Worm (Caenorhabditis elegans) whole organism, late embryonic: ENCODE results near the gene skat-1.
A peak's percentile ranks its signal among the peaks of the same experiment; 100 is the strongest.

ENCODE experiments used
- C08G9.2 ChIP-seq: sonication (generic microtip); optimal IDR thresholded peaks from 2 replicates; lab custom pipeline; 2016; ENCODE audit warnings: mild to moderate bottlenecking, missing genetic modification characterization, moderate library complexity, missing compliant biosample characterization
- K09A11.1 ChIP-seq: sonication (generic microtip); optimal IDR thresholded peaks from 2 replicates; lab custom pipeline; 2017; ENCODE audit warnings: antibody characterized with exemption, mild to moderate bottlenecking, missing genetic modification characterization, missing compliant biosample characterization; ENCODE audit not compliant: insufficient read depth
- Y22D7AL.16 ChIP-seq: sonication (generic microtip); optimal IDR thresholded peaks from 2 replicates; lab custom pipeline; 2016; ENCODE audit warnings: missing genetic modification characterization, missing compliant biosample characterization
- ama-1 ChIP-seq: fragments of 150-350 bp; optimal IDR thresholded peaks from 2 replicates; lab custom pipeline; 2014
- ceh-14 ChIP-seq: sonication (generic microtip); optimal IDR thresholded peaks from 2 replicates; lab custom pipeline; 2016; ENCODE audit warnings: missing genotype, missing genetic modification characterization, missing compliant biosample characterization
- ceh-18 ChIP-seq: sonication (generic microtip); optimal IDR thresholded peaks from 2 replicates; lab custom pipeline; 2016; ENCODE audit warnings: missing genetic modification characterization, missing compliant biosample characterization
- ceh-19 ChIP-seq: fragments of 200-800 bp; sonication (Bioruptor generic); optimal IDR thresholded peaks from 2 replicates; lab custom pipeline; 2018; ENCODE audit warnings: mild to moderate bottlenecking, missing genetic modification characterization, missing compliant biosample characterization
- ceh-2 ChIP-seq: sonication (generic microtip); optimal IDR thresholded peaks from 2 replicates; lab custom pipeline; 2016; ENCODE audit warnings: missing genotype, missing genetic modification characterization, missing compliant biosample characterization
- ceh-24 ChIP-seq: sonication (generic microtip); optimal IDR thresholded peaks from 2 replicates; lab custom pipeline; 2016; ENCODE audit warnings: mild to moderate bottlenecking, missing genetic modification characterization, missing compliant biosample characterization
- ceh-31 ChIP-seq: sonication (generic microtip); optimal IDR thresholded peaks from 2 replicates; lab custom pipeline; 2016; ENCODE audit warnings: missing genetic modification characterization, missing compliant biosample characterization
- ceh-34 ChIP-seq: sonication (generic microtip); optimal IDR thresholded peaks from 2 replicates; lab custom pipeline; 2016; ENCODE audit warnings: mild to moderate bottlenecking, missing genetic modification characterization, missing compliant biosample characterization
- ceh-48 ChIP-seq: sonication (generic microtip); optimal IDR thresholded peaks from 2 replicates; lab custom pipeline; 2016; ENCODE audit warnings: missing genetic modification characterization, inconsistent platforms, missing compliant biosample characterization
- dmd-4 ChIP-seq: sonication (generic microtip); optimal IDR thresholded peaks from 2 replicates; lab custom pipeline; 2016; ENCODE audit warnings: borderline replicate concordance, missing genetic modification characterization, missing compliant biosample characterization
- dve-1 ChIP-seq: sonication (generic microtip); optimal IDR thresholded peaks from 2 replicates; lab custom pipeline; 2017; ENCODE audit warnings: antibody characterized with exemption, mild to moderate bottlenecking, missing genetic modification characterization, missing compliant biosample characterization
- elt-4 ChIP-seq: sonication (generic microtip); optimal IDR thresholded peaks from 2 replicates; lab custom pipeline; 2016; ENCODE audit warnings: missing genetic modification characterization, missing compliant biosample characterization
- ets-4 ChIP-seq: sonication (generic microtip); optimal IDR thresholded peaks from 2 replicates; lab custom pipeline; 2016; ENCODE audit warnings: missing genetic modification characterization, missing compliant biosample characterization
- fkh-6 ChIP-seq: sonication (generic microtip); optimal IDR thresholded peaks from 2 replicates; lab custom pipeline; 2016; ENCODE audit warnings: missing genetic modification characterization, missing compliant biosample characterization
- hlh-13 ChIP-seq: fragments of 200-800 bp; sonication (Bioruptor generic); optimal IDR thresholded peaks from 2 replicates; lab custom pipeline; 2018; ENCODE audit warnings: mild to moderate bottlenecking, missing genetic modification characterization, missing compliant biosample characterization
- hlh-15 ChIP-seq: sonication (generic microtip); optimal IDR thresholded peaks from 2 replicates; lab custom pipeline; 2016; ENCODE audit warnings: missing genetic modification characterization, missing compliant biosample characterization
- hlh-8 ChIP-seq: sonication (generic microtip); optimal IDR thresholded peaks from 2 replicates; lab custom pipeline; 2016; ENCODE audit warnings: missing genotype, missing genetic modification characterization, missing compliant biosample characterization
- lim-6 ChIP-seq: sonication (generic microtip); optimal IDR thresholded peaks from 2 replicates; lab custom pipeline; 2016; ENCODE audit warnings: missing genetic modification characterization, missing compliant biosample characterization
- mec-3 ChIP-seq: sonication (generic microtip); optimal IDR thresholded peaks from 2 replicates; lab custom pipeline; 2016; ENCODE audit warnings: borderline replicate concordance, missing genetic modification characterization, missing compliant biosample characterization
- nfya-1 ChIP-seq: sonication (generic microtip); optimal IDR thresholded peaks from 2 replicates; lab custom pipeline; 2017; ENCODE audit warnings: missing genetic modification characterization, mild to moderate bottlenecking, missing compliant biosample characterization, antibody characterized with exemption, moderate library complexity
- nhr-232 ChIP-seq: sonication (generic microtip); optimal IDR thresholded peaks from 2 replicates; lab custom pipeline; 2016; ENCODE audit warnings: missing genetic modification characterization, missing compliant biosample characterization
- npax-4 ChIP-seq: sonication (generic microtip); optimal IDR thresholded peaks from 2 replicates; lab custom pipeline; 2016; ENCODE audit warnings: missing genetic modification characterization, missing compliant biosample characterization
- odd-2 ChIP-seq: sonication (generic microtip); optimal IDR thresholded peaks from 2 replicates; lab custom pipeline; 2017; ENCODE audit warnings: antibody characterized with exemption, mild to moderate bottlenecking, missing genetic modification characterization, missing compliant biosample characterization
- pag-3 ChIP-seq: sonication (generic microtip); optimal IDR thresholded peaks from 2 replicates; lab custom pipeline; 2016; ENCODE audit warnings: missing compliant biosample characterization, missing genetic modification characterization, borderline replicate concordance
- pat-9 ChIP-seq: fragments of 200-800 bp; sonication (Bioruptor generic); optimal IDR thresholded peaks from 2 replicates; lab custom pipeline; 2018; ENCODE audit warnings: mild to moderate bottlenecking, missing genetic modification characterization, moderate library complexity, missing compliant biosample characterization
- pqm-1 ChIP-seq: sonication (generic microtip); optimal IDR thresholded peaks from 2 replicates; lab custom pipeline; 2016; ENCODE audit warnings: missing genetic modification characterization, missing compliant biosample characterization
- pros-1 ChIP-seq: fragments of 150-350 bp; optimal IDR thresholded peaks from 2 replicates; lab custom pipeline; 2014; ENCODE audit warnings: missing biosample characterization, missing genetic modification reagents, missing genetic modification characterization
- syd-9 ChIP-seq: sonication (generic microtip); optimal IDR thresholded peaks from 2 replicates; lab custom pipeline; 2016; ENCODE audit warnings: mild to moderate bottlenecking, missing genetic modification characterization, moderate library complexity, missing compliant biosample characterization
- tbx-2 ChIP-seq: sonication (generic microtip); optimal IDR thresholded peaks from 2 replicates; lab custom pipeline; 2016; ENCODE audit warnings: missing genetic modification characterization, missing compliant biosample characterization
- tbx-7 ChIP-seq: sonication (generic microtip); optimal IDR thresholded peaks from 2 replicates; lab custom pipeline; 2016; ENCODE audit warnings: missing genotype, missing genetic modification characterization, missing compliant biosample characterization
- ttx-3 ChIP-seq: sonication (generic microtip); optimal IDR thresholded peaks from 2 replicates; lab custom pipeline; 2016; ENCODE audit warnings: missing genetic modification reagents, missing genetic modification characterization, missing compliant biosample characterization
- unc-42 ChIP-seq: sonication (generic microtip); optimal IDR thresholded peaks from 2 replicates; lab custom pipeline; 2016; ENCODE audit warnings: missing genotype, missing genetic modification characterization, missing compliant biosample characterization
- unc-55 ChIP-seq: sonication (generic microtip); optimal IDR thresholded peaks from 2 replicates; lab custom pipeline; 2017; ENCODE audit warnings: missing biosample characterization, missing genetic modification reagents, missing genetic modification characterization
- unc-86 ChIP-seq: sonication (generic microtip); optimal IDR thresholded peaks from 2 replicates; lab custom pipeline; 2016; ENCODE audit warnings: missing genetic modification characterization, missing compliant biosample characterization

The skat-1 gene

DNA sequence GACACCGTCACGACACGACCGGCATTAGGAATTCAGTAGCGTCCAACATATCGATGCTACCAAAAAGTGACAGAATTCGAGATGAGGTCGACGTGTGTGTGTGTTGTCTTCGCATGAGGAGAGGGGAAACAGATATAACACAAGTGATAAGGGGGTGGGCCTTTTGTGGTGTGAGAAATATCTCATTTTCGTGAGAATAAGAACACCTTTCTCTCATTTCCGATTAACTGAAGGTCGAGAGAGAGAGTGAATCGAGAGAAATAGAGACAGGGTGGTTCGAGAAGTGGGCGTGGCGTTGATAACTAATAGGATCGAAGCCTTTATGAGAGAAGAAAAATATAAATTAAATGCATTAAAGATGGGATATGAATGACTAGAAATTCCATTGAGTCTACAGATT is 13.5 kb downstream of the skat-1 start:
- TF ChIP-seq tbx-7 (tag; lab: Kevin White, UChicago), result no peak
- TF ChIP-seq C08G9.2 (tag; lab: Kevin White, UChicago), result no peak
- no peak for TF ChIP-seq nhr-232
- no peak for TF ChIP-seq fkh-6 (tag; lab: Kevin White, UChicago)
- TF ChIP-seq elt-4 (tag; lab: Kevin White, UChicago), result no peak
- TF ChIP-seq unc-55 (GFP tag; lab: Kevin White, UChicago), result no peak
- no peak for TF ChIP-seq nfya-1 (tag; lab: Kevin White, UChicago)

DNA sequence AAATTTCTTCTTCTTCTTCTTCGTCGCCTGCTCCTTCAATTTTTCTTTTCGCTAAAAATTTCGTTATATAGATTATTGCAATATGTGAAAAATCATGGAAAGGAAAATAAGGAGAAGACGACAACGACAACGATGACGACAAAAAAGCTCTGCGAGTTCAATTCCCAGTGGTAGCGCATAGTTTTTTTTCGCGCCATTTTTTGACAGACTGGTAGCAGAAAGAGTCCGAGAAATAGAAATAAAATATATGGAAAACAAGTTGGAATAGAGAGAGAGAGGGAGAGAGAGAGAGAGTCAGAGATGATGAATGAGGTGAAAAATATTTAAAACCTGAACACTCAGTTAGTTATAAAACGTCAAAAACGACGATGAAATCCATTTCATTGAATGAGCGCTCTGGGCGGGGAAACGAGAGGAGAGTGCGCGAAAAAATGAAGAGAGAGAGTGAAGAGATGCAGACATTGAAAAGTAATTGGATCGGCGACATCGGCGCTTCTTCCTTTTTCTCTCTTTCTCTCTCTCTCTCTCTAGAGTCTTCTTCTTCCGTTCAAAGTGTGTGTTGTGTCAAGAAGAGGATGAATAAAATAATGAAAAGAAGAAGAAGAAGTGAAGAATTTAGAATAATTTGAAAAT is 14.6 kb downstream of the skat-1 start, which contains the start of gene pde-2:
Gene pde-2 (minus strand): TSS at position 51 of the 633 bp plus-strand sequence.
- TF ChIP-seq tbx-2 (peak; percentile 17), ceh-24 (no peak), unc-42 (tag; lab: Kevin White, UChicago) (peak; percentile 97), npax-4 (no peak), syd-9 (tag; lab: Kevin White, UChicago) (no peak), ceh-34 (tag; lab: Kevin White, UChicago) (peak; percentile 75), ceh-14 (tag; lab: Kevin White, UChicago) (peak; percentile 1), pat-9 (tag; lab: Kevin White, UChicago) (no peak), ceh-31 (tag; lab: Kevin White, UChicago) (peak; percentile 61), C08G9.2 (tag; lab: Kevin White, UChicago) (no peak), nfya-1 (tag; lab: Kevin White, UChicago) (peak; percentile 21), dve-1 (no peak), ceh-48 (tag; lab: Kevin White, UChicago) (no peak), ama-1 (lab: Kevin White, UChicago) (no peak), ceh-19 (peak; percentile 12)

DNA sequence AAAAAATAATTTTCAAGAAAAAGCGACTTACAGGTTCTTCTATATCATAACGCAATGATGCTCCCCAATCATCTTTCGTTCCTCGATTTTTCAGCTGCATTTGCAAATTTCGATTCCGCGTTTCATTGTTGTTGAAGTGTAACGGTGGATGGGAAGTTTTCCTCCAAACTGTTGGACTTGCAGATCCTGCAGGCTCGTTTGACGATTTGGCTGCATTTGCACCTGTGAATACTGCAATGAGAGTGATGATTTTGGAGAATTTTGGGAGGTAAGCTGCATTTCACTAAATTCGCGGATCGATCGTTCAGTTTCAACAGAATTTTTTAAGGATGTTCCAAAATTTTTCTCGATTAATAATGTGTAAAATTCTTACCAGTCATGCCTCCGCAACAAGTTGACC is 15.7 kb downstream of the skat-1 start:
- no peak for TF ChIP-seq dmd-4 (tag; lab: Kevin White, UChicago)
- TF ChIP-seq C08G9.2 (tag; lab: Kevin White, UChicago), result no peak
- no peak for TF ChIP-seq lim-6 (tag; lab: Kevin White, UChicago)
- no peak for TF ChIP-seq mec-3 (tag; lab: Kevin White, UChicago)
- TF ChIP-seq pag-3 (tag; lab: Kevin White, UChicago), result no peak
- no peak for TF ChIP-seq pros-1 (tag; lab: Kevin White, UChicago)
- TF ChIP-seq hlh-8, result no peak
- no peak for TF ChIP-seq ceh-18 (tag; lab: Kevin White, UChicago)

- TF ChIP-seq odd-2 (tag; lab: Kevin White, UChicago) (no peak), hlh-13 (GFP tag; lab: Kevin White, UChicago) (no peak), ceh-2 (tag; lab: Kevin White, UChicago) (no peak), tbx-2 (no peak), ets-4 (tag; lab: Kevin White, UChicago) (no peak), pqm-1 (tag; lab: Kevin White, UChicago) (no peak), hlh-15 (no peak), dmd-4 (tag; lab: Kevin White, UChicago) (no peak), pat-9 (tag; lab: Kevin White, UChicago) (no peak), K09A11.1 (tag; lab: Kevin White, UChicago) (no peak), ceh-31 (tag; lab: Kevin White, UChicago) (no peak), Y22D7AL.16 (no peak), ttx-3 (tag; lab: Kevin White, UChicago) (no peak), npax-4 (no peak), elt-4 (tag; lab: Kevin White, UChicago) (no peak), unc-86 (tag; lab: Kevin White, UChicago) (no peak), ceh-34 (tag; lab: Kevin White, UChicago) (no peak)
- TF ChIP-seq, all 69 proteins: peak for 0
These were observed 17.9 kb downstream of the skat-1 start for ce11 chrIII:8978512-8979352.
